Fruit fly (Drosophila melanogaster) whole organism, embryonic: ENCODE measurements around the gene Npc2g.

Experiments used
- ATbp ChIP-seq: fragments of 200-800 bp; sonication (Bioruptor generic); optimal IDR thresholded peaks from 2 replicates; lab custom pipeline; 2017; ENCODE audit warnings: missing biosample characterization, mild to moderate bottlenecking, missing genetic modification characterization, missing genetic modification reagents
- Atf6 ChIP-seq: fragments of 200-800 bp; sonication (Bioruptor generic); IDR thresholded peaks from 2 replicates; pipeline ENCODE4 v1.3.6; 2022; ENCODE audit warnings: missing biosample characterization, missing genetic modification characterization
- B-H2 ChIP-seq: fragments of 200-800 bp; sonication (Bioruptor generic); optimal IDR thresholded peaks from 2 replicates; lab custom pipeline; 2018; ENCODE audit warnings: missing biosample characterization, mild to moderate bottlenecking, missing genetic modification characterization
- Blimp-1 ChIP-seq: fragments of 200-800 bp; sonication (Bioruptor generic); optimal IDR thresholded peaks from 3 replicates; lab custom pipeline; 2018; ENCODE audit warnings: missing biosample characterization, missing genetic modification characterization, mild to moderate bottlenecking, moderate library complexity, missing genetic modification reagents
- CG10147 ChIP-seq: fragments of 200-800 bp; sonication (Bioruptor generic); optimal IDR thresholded peaks from 2 replicates; lab custom pipeline; 2019; ENCODE audit warnings: missing biosample characterization, mild to moderate bottlenecking, missing genetic modification characterization, moderate library complexity
- CG1024 ChIP-seq: fragments of 200-800 bp; sonication (Bioruptor generic); IDR thresholded peaks from 2 replicates; pipeline ENCODE4 v1.3.6; 2022; ENCODE audit warnings: missing biosample characterization, missing genetic modification characterization
- CG10267 ChIP-seq: fragments of 200-800 bp; sonication (Bioruptor generic); optimal IDR thresholded peaks from 2 replicates; lab custom pipeline; 2018; ENCODE audit warnings: missing biosample characterization, mild to moderate bottlenecking, missing genetic modification characterization, moderate library complexity
- CG10366 ChIP-seq: fragments of 200-800 bp; sonication (Bioruptor generic); IDR thresholded peaks from 2 replicates; pipeline ENCODE4 v1.3.6; 2022; ENCODE audit warnings: missing biosample characterization, missing genetic modification characterization
- CG11398 ChIP-seq: fragments of 200-800 bp; sonication (Bioruptor generic); optimal IDR thresholded peaks from 2 replicates; lab custom pipeline; 2016; ENCODE audit warnings: missing biosample characterization, missing genetic modification characterization
- CG12071 ChIP-seq: fragments of 200-800 bp; sonication (Bioruptor generic); optimal IDR thresholded peaks from 3 replicates; lab custom pipeline; 2018; ENCODE audit warnings: missing biosample characterization, mild to moderate bottlenecking, missing genetic modification characterization
- CG12236 ChIP-seq: fragments of 200-800 bp; sonication (Bioruptor generic); optimal IDR thresholded peaks from 2 replicates; lab custom pipeline; 2016; ENCODE audit warnings: missing biosample characterization, missing genetic modification characterization
- CG1233 ChIP-seq: fragments of 200-800 bp; sonication (Bioruptor generic); optimal IDR thresholded peaks from 4 replicates; lab custom pipeline; 2018; ENCODE audit warnings: missing biosample characterization, mild to moderate bottlenecking, missing genetic modification characterization
- CG12391 ChIP-seq: fragments of 200-800 bp; sonication (Bioruptor generic); optimal IDR thresholded peaks from 3 replicates; lab custom pipeline; 2018; ENCODE audit warnings: missing biosample characterization, mild to moderate bottlenecking, missing genetic modification characterization, moderate library complexity
- CG13123 ChIP-seq: fragments of 200-800 bp; sonication (Bioruptor generic); optimal IDR thresholded peaks from 2 replicates; lab custom pipeline; 2016; ENCODE audit warnings: missing biosample characterization, missing genetic modification characterization
- CG13624 ChIP-seq: fragments of 200-800 bp; sonication (Bioruptor generic); optimal IDR thresholded peaks from 2 replicates; lab custom pipeline; 2016; ENCODE audit warnings: missing biosample characterization, missing genetic modification characterization
- CG14667 ChIP-seq: fragments of 200-800 bp; sonication (Bioruptor generic); IDR thresholded peaks from 2 replicates; pipeline ENCODE4 v1.3.6; 2022; ENCODE audit warnings: missing biosample characterization, missing genetic modification characterization
- CG18262 ChIP-seq: fragments of 200-800 bp; optimal IDR thresholded peaks from 3 replicates; lab custom pipeline; 2019; ENCODE audit warnings: missing biosample characterization, mild to moderate bottlenecking, missing genetic modification characterization, moderate library complexity
- CG18764 ChIP-seq: fragments of 200-800 bp; sonication (Bioruptor generic); optimal IDR thresholded peaks from 3 replicates; lab custom pipeline; 2016; ENCODE audit warnings: missing biosample characterization, missing genetic modification characterization
- CG2199 ChIP-seq: fragments of 200-800 bp; sonication (Bioruptor generic); IDR thresholded peaks from 3 replicates; pipeline ENCODE4 v1.3.6; 2022; ENCODE audit warnings: missing biosample characterization, missing genetic modification characterization
- CG3065 ChIP-seq: fragments of 200-800 bp; sonication (Bioruptor generic); optimal IDR thresholded peaks from 2 replicates; lab custom pipeline; 2016; ENCODE audit warnings: missing biosample characterization, missing genetic modification characterization
- CG3281 ChIP-seq: fragments of 200-800 bp; sonication (Bioruptor generic); optimal IDR thresholded peaks from 3 replicates; lab custom pipeline; 2017; ENCODE audit warnings: missing biosample characterization, mild to moderate bottlenecking, missing genetic modification characterization
- CG4617 ChIP-seq: fragments of 200-800 bp; sonication (Bioruptor generic); optimal IDR thresholded peaks from 3 replicates; lab custom pipeline; 2016; ENCODE audit warnings: missing biosample characterization, missing genetic modification characterization, borderline replicate concordance
- CG6791 ChIP-seq: fragments of 200-800 bp; sonication (Bioruptor generic); IDR thresholded peaks from 3 replicates; pipeline ENCODE4 v1.3.6; 2022; ENCODE audit warnings: missing biosample characterization, missing genetic modification characterization; ENCODE audit not compliant: partially characterized antibody
- CG7786 ChIP-seq: fragments of 200-800 bp; sonication (Bioruptor generic); optimal IDR thresholded peaks from 2 replicates; lab custom pipeline; 2016; ENCODE audit warnings: missing biosample characterization, missing genetic modification characterization
- CG7839 ChIP-seq: fragments of 200-800 bp; sonication (Bioruptor generic); optimal IDR thresholded peaks from 3 replicates; lab custom pipeline; 2018; ENCODE audit warnings: missing biosample characterization, mild to moderate bottlenecking, missing genetic modification characterization, moderate library complexity
- CG9932 ChIP-seq: fragments of 200-800 bp; sonication (Bioruptor generic); IDR thresholded peaks from 2 replicates; pipeline ENCODE4 v1.3.6; 2022; ENCODE audit warnings: missing biosample characterization, missing genetic modification characterization
- CHES-1-like ChIP-seq: fragments of 200-800 bp; sonication (Bioruptor generic); optimal IDR thresholded peaks from 2 replicates; lab custom pipeline; 2016; ENCODE audit warnings: missing biosample characterization, missing genetic modification characterization
- Dek ChIP-seq: fragments of 200-800 bp; sonication (Bioruptor generic); optimal IDR thresholded peaks from 3 replicates; lab custom pipeline; 2019; ENCODE audit warnings: missing biosample characterization, mild to moderate bottlenecking, missing genetic modification characterization, moderate library complexity
- Doc3 ChIP-seq: fragments of 200-800 bp; sonication (Bioruptor generic); IDR thresholded peaks from 3 replicates; pipeline ENCODE4 v1.3.6; 2022; ENCODE audit warnings: missing biosample characterization, missing genetic modification characterization; ENCODE audit not compliant: partially characterized antibody
- Drgx ChIP-seq: fragments of 200-800 bp; sonication (Bioruptor generic); IDR thresholded peaks from 2 replicates; pipeline ENCODE4 v1.3.6; 2022; ENCODE audit warnings: missing biosample characterization, missing genetic modification characterization
- Fer1 ChIP-seq: fragments of 200-800 bp; sonication (Bioruptor generic); optimal IDR thresholded peaks from 2 replicates; lab custom pipeline; 2017; ENCODE audit warnings: missing biosample characterization, mild to moderate bottlenecking, missing genetic modification characterization
- Hmr ChIP-seq: fragments of 200-800 bp; sonication (Bioruptor generic); optimal IDR thresholded peaks from 3 replicates; lab custom pipeline; 2017; ENCODE audit warnings: mild to moderate bottlenecking, missing biosample characterization, missing genetic modification reagents, missing genetic modification characterization
- Ptx1 ChIP-seq: fragments of 200-800 bp; sonication (Bioruptor generic); IDR thresholded peaks from 2 replicates; pipeline ENCODE4 v1.3.6; 2022; ENCODE audit warnings: missing biosample characterization, missing genetic modification characterization
- Scr ChIP-seq: fragments of 200-800 bp; sonication (Bioruptor generic); IDR thresholded peaks from 2 replicates; pipeline ENCODE4 v1.3.6; 2022; ENCODE audit warnings: missing biosample characterization, missing genetic modification characterization; ENCODE audit not compliant: partially characterized antibody
- Six4 ChIP-seq: fragments of 200-800 bp; sonication (Bioruptor generic); optimal IDR thresholded peaks from 2 replicates; lab custom pipeline; 2016; ENCODE audit warnings: missing biosample characterization, missing genetic modification characterization
- Sry-δ ChIP-seq: fragments of 200-800 bp; sonication (Bioruptor generic); optimal IDR thresholded peaks from 2 replicates; lab custom pipeline; 2016; ENCODE audit warnings: missing biosample characterization, missing genetic modification characterization
- Vsx1 ChIP-seq: fragments of 200-800 bp; sonication (Bioruptor generic); optimal IDR thresholded peaks from 2 replicates; lab custom pipeline; 2017; ENCODE audit warnings: missing biosample characterization, mild to moderate bottlenecking, missing genetic modification characterization, missing genetic modification reagents
- Xrp1 ChIP-seq: fragments of 200-800 bp; sonication (Bioruptor generic); IDR thresholded peaks from 2 replicates; pipeline ENCODE4 v1.3.6; 2022; ENCODE audit warnings: missing biosample characterization, missing genetic modification characterization
- al ChIP-seq: fragments of 200-800 bp; sonication (Bioruptor generic); IDR thresholded peaks from 2 replicates; pipeline ENCODE4 v1.3.6; 2022; ENCODE audit warnings: missing biosample characterization, missing genetic modification characterization
- br ChIP-seq: fragments of >200 bp; optimal IDR thresholded peaks from 2 replicates; lab custom pipeline; 2017
- cato ChIP-seq: fragments of 200-800 bp; sonication (Bioruptor generic); optimal IDR thresholded peaks from 2 replicates; lab custom pipeline; 2016; ENCODE audit warnings: missing biosample characterization, missing genetic modification characterization, borderline replicate concordance
- crc ChIP-seq: fragments of 200-800 bp; sonication (Bioruptor generic); optimal IDR thresholded peaks from 2 replicates; lab custom pipeline; 2016; ENCODE audit warnings: missing biosample characterization, missing genetic modification characterization
- crol ChIP-seq: fragments of 200-800 bp; sonication (Bioruptor generic); IDR thresholded peaks from 2 replicates; pipeline ENCODE4 v1.3.6; 2022; ENCODE audit warnings: missing biosample characterization, missing genetic modification characterization
- disco-r ChIP-seq: fragments of 200-800 bp; sonication (Bioruptor generic); optimal IDR thresholded peaks from 2 replicates; lab custom pipeline; 2016; ENCODE audit warnings: missing biosample characterization, missing genetic modification characterization
- ftz-f1 ChIP-seq: fragments of 200-800 bp; sonication (Bioruptor generic); optimal IDR thresholded peaks from 2 replicates; lab custom pipeline; 2016; ENCODE audit warnings: missing biosample characterization, missing genetic modification characterization
- klu ChIP-seq: fragments of 200-800 bp; sonication (Bioruptor generic); IDR thresholded peaks from 2 replicates; pipeline ENCODE4 v1.3.6; 2022; ENCODE audit warnings: missing biosample characterization, missing genetic modification characterization
- nom ChIP-seq: fragments of 200-800 bp; sonication (Bioruptor generic); optimal IDR thresholded peaks from 2 replicates; lab custom pipeline; 2017; ENCODE audit warnings: missing biosample characterization, missing genetic modification characterization, mild to moderate bottlenecking, moderate library complexity, missing genetic modification reagents
- scrt ChIP-seq: fragments of 200-800 bp; sonication (Bioruptor generic); optimal IDR thresholded peaks from 2 replicates; lab custom pipeline; 2018; ENCODE audit warnings: missing biosample characterization, mild to moderate bottlenecking, missing genetic modification characterization, moderate library complexity
- tgo ChIP-seq: fragments of 200-800 bp; sonication (Bioruptor generic); IDR thresholded peaks from 3 replicates; pipeline ENCODE4 v1.3.6; 2022; ENCODE audit warnings: missing biosample characterization, missing genetic modification characterization
- toy ChIP-seq: fragments of 200-800 bp; sonication (Bioruptor generic); IDR thresholded peaks from 2 replicates; pipeline ENCODE4 v1.3.6; 2022; ENCODE audit warnings: missing biosample characterization, missing genetic modification characterization
- trh ChIP-seq: fragments of 200-800 bp; sonication (Bioruptor generic); optimal IDR thresholded peaks from 2 replicates; lab custom pipeline; 2016; ENCODE audit warnings: missing biosample characterization, missing genetic modification characterization
- vfl ChIP-seq: fragments of 200-800 bp; sonication (Bioruptor generic); optimal IDR thresholded peaks from 2 replicates; lab custom pipeline; 2016; ENCODE audit warnings: missing biosample characterization, missing genetic modification characterization

Npc2g gene

DNA sequence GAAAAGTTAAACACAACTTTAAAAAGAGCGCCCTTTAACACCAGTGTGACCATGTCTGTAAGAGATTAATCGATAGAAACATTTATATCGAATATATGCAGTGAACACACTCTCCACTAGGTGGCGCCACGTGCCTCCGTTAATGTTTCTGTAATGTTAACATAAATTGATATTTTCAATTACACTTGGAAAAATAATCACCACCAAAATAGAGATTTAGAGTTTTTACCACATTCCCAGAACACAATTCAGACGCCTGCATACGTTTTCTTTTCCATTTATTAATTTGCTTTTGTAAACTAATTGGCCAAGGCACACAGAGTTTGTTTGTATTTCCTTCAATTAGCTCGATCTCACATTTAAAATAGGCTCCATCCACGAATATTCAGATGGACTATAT lies 44.3 kb upstream of the Npc2g start (continued):
- TF ChIP-seq CG6791: peak; percentile 76
- no peak for TF ChIP-seq CG2199 (GFP tag; lab: Robert Waterston, UW)
- peak; percentile 13 for TF ChIP-seq CHES-1-like (GFP tag; lab: Kevin White, UChicago)
- no peak for TF ChIP-seq Vsx1 (GFP tag; lab: Kevin White, UChicago)
- TF ChIP-seq klu (GFP tag; lab: Robert Waterston, UW): no peak
- 0 out of 3 replicates have a peak, but pooled peaks have one; percentile 8 for TF ChIP-seq Doc3 (GFP tag; lab: Robert Waterston, UW)
- TF ChIP-seq Sry-δ (GFP tag; lab: Kevin White, UChicago): peak; percentile 20
- TF ChIP-seq vfl (GFP tag; lab: Kevin White, UChicago): no peak
- TF ChIP-seq CG10147: no peak
- peak; percentile 9 for TF ChIP-seq Dek (tag; lab: Kevin White, UChicago)
- peak; percentile 68 for TF ChIP-seq Drgx
- peak; percentile 67 for TF ChIP-seq al (GFP tag; lab: Robert Waterston, UW)
- TF ChIP-seq nom (GFP tag; lab: Kevin White, UChicago): no peak
- TF ChIP-seq CG13123 (GFP tag; lab: Kevin White, UChicago): no peak
- no peak for TF ChIP-seq CG1233 (GFP tag; lab: Kevin White, UChicago)
- peak; percentile 74 for TF ChIP-seq tgo (GFP tag; lab: Robert Waterston, UW)
- peak; percentile 15 for TF ChIP-seq CG3281 (GFP tag; lab: Kevin White, UChicago)
- no peak for TF ChIP-seq crol
- peak; percentile 28 for TF ChIP-seq ATbp (GFP tag; lab: Kevin White, UChicago)
- TF ChIP-seq CG7786 (GFP tag; lab: Kevin White, UChicago): no peak
- peak; percentile 71 for TF ChIP-seq CG9932 (GFP tag; lab: Robert Waterston, UW)
- TF ChIP-seq B-H2: no peak
- no peak for TF ChIP-seq cato (GFP tag; lab: Kevin White, UChicago)
- no peak for TF ChIP-seq CG12071 (GFP tag; lab: Kevin White, UChicago)
- TF ChIP-seq CG18764 (GFP tag; lab: Kevin White, UChicago): no peak
- TF ChIP-seq CG12391 (tag; lab: Kevin White, UChicago): peak; percentile 24
- TF ChIP-seq Xrp1 (GFP tag; lab: Robert Waterston, UW): peak; percentile 83
- TF ChIP-seq CG11398 (GFP tag; lab: Kevin White, UChicago): no peak
- peak; percentile 66 for TF ChIP-seq Scr (GFP tag; lab: Robert Waterston, UW)
- peak; percentile 62 for TF ChIP-seq CG7839 (tag; lab: Kevin White, UChicago)
- TF ChIP-seq CG13624 (GFP tag; lab: Kevin White, UChicago): peak; percentile 21
- peak; percentile 42 for TF ChIP-seq Fer1 (GFP tag; lab: Kevin White, UChicago)
- no peak for TF ChIP-seq disco-r (GFP tag; lab: Kevin White, UChicago)
- TF ChIP-seq CG3065 (GFP tag; lab: Kevin White, UChicago): no peak
- no peak for TF ChIP-seq trh
- no peak for TF ChIP-seq CG12236 (GFP tag; lab: Kevin White, UChicago)
- no peak for TF ChIP-seq CG4617 (GFP tag; lab: Kevin White, UChicago)
- TF ChIP-seq Blimp-1 (GFP tag; lab: Kevin White, UChicago): peak; percentile 30
- peak; percentile 88 for TF ChIP-seq Atf6 (GFP tag; lab: Robert Waterston, UW)
- no peak for TF ChIP-seq toy (GFP tag; lab: Robert Waterston, UW)
- TF ChIP-seq Hmr (GFP tag; lab: Kevin White, UChicago): peak; percentile 47
- TF ChIP-seq ftz-f1: no peak
- no peak for TF ChIP-seq Six4 (GFP tag; lab: Kevin White, UChicago)
- peak; percentile 61 for TF ChIP-seq Ptx1 (GFP tag; lab: Robert Waterston, UW)
- TF ChIP-seq CG18262 (tag; lab: Kevin White, UChicago): peak; percentile 69
- peak; percentile 40; the same call in 1 of the 2 replicates for TF ChIP-seq CG14667 (GFP tag; lab: Robert Waterston, UW)
- TF ChIP-seq CG10267 (tag; lab: Kevin White, UChicago): peak; percentile 40
- TF ChIP-seq crc (GFP tag; lab: Kevin White, UChicago): no peak
- TF ChIP-seq br (lab: Kevin White, UChicago): no peak
- TF ChIP-seq CG1024 (GFP tag; lab: Robert Waterston, UW): peak; percentile 33; the same call in 1 of the 2 replicates
- TF ChIP-seq scrt (GFP tag; lab: Kevin White, UChicago): no peak
- TF ChIP-seq CG10366 (GFP tag; lab: Robert Waterston, UW): peak; percentile 63
